Worm (Caenorhabditis elegans) whole organism, mixed stage, embryonic: ENCODE measurements around the gene dyrb-1.

Source experiments
- M03D4.4 ChIP-seq: sonication (generic microtip); optimal IDR thresholded peaks from 2 replicates; lab custom pipeline; 2017; ENCODE audit warnings: mild to moderate bottlenecking, missing genetic modification characterization, missing compliant biosample characterization
- bed-3 ChIP-seq: fragments of 200-800 bp; sonication (Bioruptor generic); optimal IDR thresholded peaks from 3 replicates; lab custom pipeline; 2018; ENCODE audit warnings: mild to moderate bottlenecking, missing genetic modification characterization, moderate library complexity, missing compliant biosample characterization
- blmp-1 ChIP-seq: fragments of 150-350 bp; optimal IDR thresholded peaks from 2 replicates; lab custom pipeline; 2014; ENCODE audit warnings: missing biosample characterization, missing genetic modification characterization
- ceh-39 ChIP-seq: fragments of 150-350 bp; optimal IDR thresholded peaks from 2 replicates; lab custom pipeline; 2014; ENCODE audit warnings: missing biosample characterization, missing genetic modification characterization
- ceh-43 ChIP-seq: fragments of 200-800 bp; sonication (Bioruptor generic); optimal IDR thresholded peaks from 2 replicates; lab custom pipeline; 2018; ENCODE audit warnings: mild to moderate bottlenecking, missing genetic modification characterization, moderate library complexity, missing compliant biosample characterization
- ceh-83 ChIP-seq: fragments of 200-800 bp; sonication (Bioruptor generic); optimal IDR thresholded peaks from 2 replicates; lab custom pipeline; 2018; ENCODE audit warnings: mild to moderate bottlenecking, missing genetic modification characterization, missing compliant biosample characterization
- ces-1 ChIP-seq: fragments of 150-350 bp; optimal IDR thresholded peaks from 2 replicates; lab custom pipeline; 2014; ENCODE audit warnings: missing biosample characterization, missing genetic modification reagents, missing genetic modification characterization
- cnd-1 ChIP-seq: fragments of 200-800 bp; sonication (Bioruptor generic); optimal IDR thresholded peaks from 2 replicates; lab custom pipeline; 2018; ENCODE audit warnings: mild to moderate bottlenecking, missing genetic modification characterization, missing compliant biosample characterization
- drap-1 ChIP-seq: fragments of 200-800 bp; sonication (Bioruptor generic); optimal IDR thresholded peaks from 3 replicates; lab custom pipeline; 2018; ENCODE audit warnings: mild to moderate bottlenecking, missing genetic modification characterization, missing compliant biosample characterization
- elt-1 ChIP-seq: sonication (generic microtip); optimal IDR thresholded peaks from 2 replicates; lab custom pipeline; 2017; ENCODE audit warnings: missing genetic modification characterization, mild to moderate bottlenecking, missing compliant biosample characterization, antibody characterized with exemption, moderate library complexity, borderline replicate concordance; ENCODE audit not compliant: insufficient read depth
- elt-3 ChIP-seq: fragments of 150-350 bp; optimal IDR thresholded peaks from 2 replicates; lab custom pipeline; 2014; ENCODE audit warnings: missing biosample characterization, missing genetic modification characterization
- flh-1 ChIP-seq: fragments of 200-800 bp; sonication (Bioruptor generic); optimal IDR thresholded peaks from 2 replicates; lab custom pipeline; 2018; ENCODE audit warnings: mild to moderate bottlenecking, missing genetic modification characterization, moderate library complexity, missing compliant biosample characterization
- ham-2 ChIP-seq: fragments of 200-800 bp; sonication (Bioruptor generic); optimal IDR thresholded peaks from 2 replicates; lab custom pipeline; 2018; ENCODE audit warnings: mild to moderate bottlenecking, missing genetic modification characterization, missing compliant biosample characterization
- hlh-1 ChIP-seq: fragments of 150-350 bp; optimal IDR thresholded peaks from 2 replicates; lab custom pipeline; 2014; ENCODE audit warnings: missing biosample characterization, missing genetic modification reagents, missing genetic modification characterization
- lin-13 ChIP-seq: fragments of 150-350 bp; optimal IDR thresholded peaks from 2 replicates; lab custom pipeline; 2014; ENCODE audit warnings: missing biosample characterization, missing genetic modification characterization
- lin-32 ChIP-seq: fragments of 200-800 bp; sonication (Bioruptor generic); optimal IDR thresholded peaks from 2 replicates; lab custom pipeline; 2018; ENCODE audit warnings: mild to moderate bottlenecking, missing genetic modification characterization, missing compliant biosample characterization
- lsy-2 ChIP-seq: fragments of 150-350 bp; optimal IDR thresholded peaks from 2 replicates; lab custom pipeline; 2014; ENCODE audit warnings: missing biosample characterization, missing genetic modification characterization
- mab-5 ChIP-seq: fragments of 150-350 bp; optimal IDR thresholded peaks from 2 replicates; lab custom pipeline; 2014; ENCODE audit warnings: missing biosample characterization, missing genetic modification characterization
- mep-1 ChIP-seq: fragments of 150-350 bp; optimal IDR thresholded peaks from 2 replicates; lab custom pipeline; 2017; ENCODE audit warnings: missing biosample characterization, missing genetic modification reagents, missing genetic modification characterization, inconsistent platforms
- mls-2 ChIP-seq: sonication (generic microtip); optimal IDR thresholded peaks from 2 replicates; lab custom pipeline; 2016; ENCODE audit warnings: mild to moderate bottlenecking, missing genetic modification characterization, moderate library complexity, missing compliant biosample characterization
- nhr-12 ChIP-seq: fragments of 150-350 bp; optimal IDR thresholded peaks from 2 replicates; lab custom pipeline; 2014; ENCODE audit warnings: missing biosample characterization, missing genetic modification characterization
- nhr-2 ChIP-seq: fragments of 150-350 bp; optimal IDR thresholded peaks from 2 replicates; lab custom pipeline; 2014; ENCODE audit warnings: missing biosample characterization, missing genetic modification characterization
- nhr-237 ChIP-seq: fragments of 150-350 bp; optimal IDR thresholded peaks from 2 replicates; lab custom pipeline; 2014; ENCODE audit warnings: missing biosample characterization, missing genetic modification characterization
- nhr-28 ChIP-seq: fragments of 150-350 bp; optimal IDR thresholded peaks from 2 replicates; lab custom pipeline; 2014; ENCODE audit warnings: missing biosample characterization, missing genetic modification characterization
- nhr-76 ChIP-seq: sonication (generic microtip); optimal IDR thresholded peaks from 2 replicates; lab custom pipeline; 2017; ENCODE audit warnings: missing biosample characterization, missing genetic modification characterization
- pha-4 ChIP-seq: fragments of 150-350 bp; optimal IDR thresholded peaks from 2 replicates; lab custom pipeline; 2018; ENCODE audit warnings: missing biosample characterization, missing genetic modification reagents, missing genetic modification characterization
- sem-2 ChIP-seq: fragments of 200-800 bp; sonication (Bioruptor generic); optimal IDR thresholded peaks from 2 replicates; lab custom pipeline; 2018; ENCODE audit warnings: mild to moderate bottlenecking, missing genetic modification characterization, missing compliant biosample characterization
- snpc-4 ChIP-seq: fragments of 150-350 bp; optimal IDR thresholded peaks from 2 replicates; lab custom pipeline; 2014; ENCODE audit warnings: missing biosample characterization, missing genetic modification characterization
- sptf-1 ChIP-seq: sonication (generic microtip); optimal IDR thresholded peaks from 2 replicates; lab custom pipeline; 2017; ENCODE audit warnings: mild to moderate bottlenecking, missing genetic modification characterization, moderate library complexity, missing compliant biosample characterization
- tbx-8 ChIP-seq: fragments of 200-800 bp; sonication (Bioruptor generic); optimal IDR thresholded peaks from 2 replicates; lab custom pipeline; 2018; ENCODE audit warnings: mild to moderate bottlenecking, missing genetic modification characterization, moderate library complexity, missing compliant biosample characterization
- unc-120 ChIP-seq: sonication (generic microtip); optimal IDR thresholded peaks from 2 replicates; lab custom pipeline; 2017; ENCODE audit warnings: missing genetic modification characterization, missing compliant biosample characterization; ENCODE audit not compliant: poor library complexity, severe bottlenecking
- unc-39 ChIP-seq: fragments of 150-350 bp; optimal IDR thresholded peaks from 2 replicates; lab custom pipeline; 2014; ENCODE audit warnings: missing biosample characterization, missing genetic modification characterization
- unc-62 ChIP-seq: fragments of 150-350 bp; optimal IDR thresholded peaks from 2 replicates; lab custom pipeline; 2014; ENCODE audit warnings: missing biosample characterization, missing genetic modification reagents, missing genetic modification characterization
- zip-8 ChIP-seq: fragments of 150-350 bp; optimal IDR thresholded peaks from 2 replicates; lab custom pipeline; 2014; ENCODE audit warnings: missing biosample characterization, missing genetic modification characterization
- ztf-11 ChIP-seq: fragments of 150-350 bp; optimal IDR thresholded peaks from 2 replicates; lab custom pipeline; 2014; ENCODE audit warnings: missing biosample characterization, missing genetic modification characterization

dyrb-1 gene

ce11 chrII:9072769-9073168 is 34.2 kb downstream of the dyrb-1 start:
- TF ChIP-seq tbx-8 (no peak), hlh-1 (no peak), lsy-2 (tag; lab: Kevin White, UChicago) (no peak), nhr-28 (tag; lab: Kevin White, UChicago) (no peak), ceh-83 (no peak), lin-32 (no peak), ceh-39 (tag; lab: Kevin White, UChicago) (no peak), nhr-2 (no peak), snpc-4 (tag; lab: Kevin White, UChicago) (no peak), M03D4.4 (tag; lab: Kevin White, UChicago) (no peak), flh-1 (GFP tag; lab: Kevin White, UChicago) (no peak)

- no peak for TF ChIP-seq unc-62
- TF ChIP-seq blmp-1 (tag; lab: Kevin White, UChicago) = no peak
Measured at ce11 chrII:9070740-9071139, 36.2 kb downstream of the dyrb-1 start, which contains the start of gene T24B8.4. Gene T24B8.4, minus strand, starts transcription at chrII:9070840.

ce11 chrII:9069836-9070235 is 37.1 kb downstream of the dyrb-1 start:
- TF ChIP-seq nhr-76 (no peak), ham-2 (no peak), ceh-83 (no peak), nhr-12 (no peak), sptf-1 (tag; lab: Kevin White, UChicago) (no peak), mep-1 (tag; lab: Kevin White, UChicago) (no peak), hlh-1 (no peak), blmp-1 (tag; lab: Kevin White, UChicago) (no peak), snpc-4 (tag; lab: Kevin White, UChicago) (no peak), mab-5 (tag; lab: Kevin White, UChicago) (no peak), tbx-8 (no peak), pha-4 (tag; lab: Kevin White, UChicago) (no peak), lin-32 (no peak), elt-3 (no peak)

- TF ChIP-seq unc-62 = peak; percentile 19
- TF ChIP-seq zip-8 (tag; lab: Kevin White, UChicago) = no peak
- peak; percentile 88 for TF ChIP-seq elt-1 (tag; lab: Kevin White, UChicago)
Measured at ce11 chrII:9064437-9064836, 42.5 kb downstream of the dyrb-1 start.

- TF ChIP-seq ztf-11 (tag; lab: Kevin White, UChicago) (no peak), mls-2 (tag; lab: Kevin White, UChicago) (no peak), ceh-43 (GFP tag; lab: Kevin White, UChicago) (no peak), nhr-76 (no peak), nhr-12 (peak; percentile 40), hlh-1 (peak; percentile 71), snpc-4 (tag; lab: Kevin White, UChicago) (no peak), zip-8 (tag; lab: Kevin White, UChicago) (peak; percentile 87), mab-5 (tag; lab: Kevin White, UChicago) (no peak), blmp-1 (tag; lab: Kevin White, UChicago) (no peak), unc-39 (tag; lab: Kevin White, UChicago) (no peak), lin-32 (peak; percentile 4), unc-120 (tag; lab: Kevin White, UChicago) (no peak), elt-1 (tag; lab: Kevin White, UChicago) (no peak), lin-13 (tag; lab: Kevin White, UChicago) (no peak), nhr-2 (peak; percentile 92), ham-2 (no peak), drap-1 (GFP tag; lab: Kevin White, UChicago) (no peak), unc-62 (peak; percentile 57), mep-1 (tag; lab: Kevin White, UChicago) (no peak), cnd-1 (tag; lab: Kevin White, UChicago) (peak; percentile 81), ceh-39 (tag; lab: Kevin White, UChicago) (peak; percentile 26), ces-1 (GFP tag; lab: Kevin White, UChicago) (no peak), nhr-28 (tag; lab: Kevin White, UChicago) (no peak), bed-3 (GFP tag; lab: Kevin White, UChicago) (no peak), sptf-1 (tag; lab: Kevin White, UChicago) (no peak), sem-2 (GFP tag; lab: Kevin White, UChicago) (no peak), elt-3 (no peak), flh-1 (GFP tag; lab: Kevin White, UChicago) (no peak), ceh-83 (no peak), nhr-237 (tag; lab: Kevin White, UChicago) (no peak), tbx-8 (no peak), M03D4.4 (tag; lab: Kevin White, UChicago) (no peak), pha-4 (tag; lab: Kevin White, UChicago) (no peak), lsy-2 (tag; lab: Kevin White, UChicago) (peak; percentile 49)
- TF ChIP-seq, all 35 proteins: peak for 9
Measured at ce11 chrII:9063350-9063749, 43.6 kb downstream of the dyrb-1 start.
